Fruit fly (Drosophila melanogaster) S2 (cell line): ENCODE measurements around the gene CG10973.

Experiments used
- CG8478 ChIP-seq: fragments of >200 bp; optimal IDR thresholded peaks from 2 replicates; lab custom pipeline; 2018
- CTCF ChIP-seq, 2 experiments: fragments of >200 bp; optimal IDR thresholded peaks; 2 replicates each; lab custom pipeline; 2018

DNA sequence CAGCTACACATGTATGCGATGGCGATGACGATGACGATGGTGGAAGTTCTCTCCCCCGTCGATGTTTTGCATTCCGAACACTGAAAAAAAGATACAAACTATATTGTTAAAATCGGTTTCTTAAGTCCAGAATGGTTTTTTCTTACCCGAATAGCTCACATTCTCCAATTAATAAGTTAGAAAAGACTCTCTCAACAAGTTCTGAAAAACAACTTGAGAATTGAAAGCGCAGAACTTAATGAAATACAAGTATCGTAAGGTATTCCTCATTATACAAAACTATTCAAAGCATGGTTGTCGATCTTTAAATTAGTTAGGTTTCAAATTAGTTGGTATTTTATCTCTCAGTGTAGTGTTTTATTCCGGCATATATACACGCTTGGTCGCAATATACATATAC lies 48.1 kb downstream of the CG10973 start:
- TF ChIP-seq CTCF (optimal IDR thresholded peaks at IDR 0.05; lab: Kevin White, UChicago) (no peak), CG8478 (lab: Kevin White, UChicago) (no peak)
